Fruit fly (Drosophila melanogaster) whole organism, embryonic: Measurements from ENCODE around the gene SKIP.

Source experiments
- CG1024 ChIP-seq: fragments of 200-800 bp; sonication (Bioruptor generic); IDR thresholded peaks from 2 replicates; pipeline ENCODE4 v1.3.6; 2022; ENCODE audit warnings: missing biosample characterization, missing genetic modification characterization
- CG10462 ChIP-seq: fragments of 200-800 bp; sonication (Bioruptor generic); optimal IDR thresholded peaks from 2 replicates; lab custom pipeline; 2016; ENCODE audit warnings: missing biosample characterization, missing genetic modification characterization
- CG13424 ChIP-seq: fragments of 200-800 bp; sonication (Bioruptor generic); optimal IDR thresholded peaks from 2 replicates; lab custom pipeline; 2019; ENCODE audit warnings: missing biosample characterization, mild to moderate bottlenecking, missing genetic modification characterization, moderate library complexity
- CG14860 ChIP-seq: fragments of 200-800 bp; sonication (Bioruptor generic); IDR thresholded peaks from 3 replicates; pipeline ENCODE4 v1.3.6; 2022; ENCODE audit warnings: missing biosample characterization, missing genetic modification characterization; ENCODE audit not compliant: partially characterized antibody
- CG15011 ChIP-seq: fragments of 200-800 bp; sonication (Bioruptor generic); optimal IDR thresholded peaks from 3 replicates; lab custom pipeline; 2018; ENCODE audit warnings: missing biosample characterization, mild to moderate bottlenecking, missing genetic modification characterization
- CG1603 ChIP-seq: fragments of 200-800 bp; sonication (Bioruptor generic); optimal IDR thresholded peaks from 2 replicates; lab custom pipeline; 2019; ENCODE audit warnings: missing biosample characterization, mild to moderate bottlenecking, missing genetic modification characterization, moderate library complexity
- CG1647 ChIP-seq: fragments of 200-800 bp; sonication (Bioruptor generic); optimal IDR thresholded peaks from 3 replicates; lab custom pipeline; 2016; ENCODE audit warnings: missing biosample characterization, missing genetic modification characterization
- CG31388 ChIP-seq: fragments of 200-800 bp; sonication (Bioruptor generic); optimal IDR thresholded peaks from 2 replicates; lab custom pipeline; 2016; ENCODE audit warnings: missing biosample characterization, missing genetic modification characterization
- CG3281 ChIP-seq: fragments of 200-800 bp; sonication (Bioruptor generic); optimal IDR thresholded peaks from 3 replicates; lab custom pipeline; 2017; ENCODE audit warnings: missing biosample characterization, mild to moderate bottlenecking, missing genetic modification characterization
- CG3726 ChIP-seq: fragments of 200-800 bp; sonication (Bioruptor generic); IDR thresholded peaks from 3 replicates; pipeline ENCODE4, ENCODE4 v1.3.6; 2022; ENCODE audit warnings: missing biosample characterization, missing genetic modification characterization
- CG4707 ChIP-seq: fragments of 200-800 bp; sonication (Bioruptor generic); optimal IDR thresholded peaks from 2 replicates; lab custom pipeline; 2018; ENCODE audit warnings: missing biosample characterization, mild to moderate bottlenecking, missing genetic modification characterization, moderate library complexity
- CG6175 ChIP-seq: fragments of 200-800 bp; sonication (Bioruptor generic); IDR thresholded peaks from 3 replicates; pipeline ENCODE4 v1.3.6; 2022; ENCODE audit warnings: missing biosample characterization, missing genetic modification characterization
- CG6654 ChIP-seq: fragments of 200-800 bp; sonication (Bioruptor generic); optimal IDR thresholded peaks from 2 replicates; lab custom pipeline; 2017; ENCODE audit warnings: missing biosample characterization, mild to moderate bottlenecking, missing genetic modification characterization
- CG7271 ChIP-seq: fragments of 200-800 bp; sonication (Bioruptor generic); optimal IDR thresholded peaks from 2 replicates; lab custom pipeline; 2018; ENCODE audit warnings: missing biosample characterization, mild to moderate bottlenecking, missing genetic modification characterization, moderate library complexity
- CG7372 ChIP-seq: fragments of 200-800 bp; sonication (Bioruptor generic); IDR thresholded peaks from 2 replicates; pipeline ENCODE4 v1.3.6; 2022; ENCODE audit warnings: missing biosample characterization, missing genetic modification characterization
- CG7963 ChIP-seq: fragments of 200-800 bp; sonication (Bioruptor generic); IDR thresholded peaks from 3 replicates; pipeline ENCODE4 v1.3.6; 2022; ENCODE audit warnings: missing biosample characterization, missing genetic modification characterization; ENCODE audit not compliant: partially characterized antibody
- CG8765 ChIP-seq: fragments of 200-800 bp; sonication (Bioruptor generic); IDR thresholded peaks from 2 replicates; pipeline ENCODE4 v1.3.6; 2022; ENCODE audit warnings: missing biosample characterization, missing genetic modification characterization
- CG9609 ChIP-seq: fragments of 200-800 bp; sonication (Bioruptor generic); optimal IDR thresholded peaks from 3 replicates; lab custom pipeline; 2016; ENCODE audit warnings: missing biosample characterization, missing genetic modification characterization
- CkIIα-i1 ChIP-seq: fragments of 200-800 bp; sonication (Bioruptor generic); IDR thresholded peaks from 2 replicates; pipeline ENCODE4 v1.3.6; 2022; ENCODE audit warnings: missing biosample characterization, missing genetic modification characterization
- Dek ChIP-seq: fragments of 200-800 bp; sonication (Bioruptor generic); optimal IDR thresholded peaks from 3 replicates; lab custom pipeline; 2019; ENCODE audit warnings: missing biosample characterization, mild to moderate bottlenecking, missing genetic modification characterization, moderate library complexity
- Ets97D ChIP-seq: fragments of 200-800 bp; sonication (Bioruptor generic); optimal IDR thresholded peaks from 3 replicates; lab custom pipeline; 2016; ENCODE audit warnings: missing biosample characterization, missing genetic modification characterization
- H15 ChIP-seq: fragments of 200-800 bp; sonication (Bioruptor generic); IDR thresholded peaks from 3 replicates; pipeline ENCODE4 v1.3.6; 2022; ENCODE audit warnings: missing biosample characterization, missing genetic modification characterization
- HLH3B ChIP-seq: fragments of 200-800 bp; sonication (Bioruptor generic); IDR thresholded peaks from 2 replicates; pipeline ENCODE4 v1.3.6; 2022; ENCODE audit warnings: missing biosample characterization, missing genetic modification characterization
- HLH4C ChIP-seq: fragments of 200-800 bp; sonication (Bioruptor generic); IDR thresholded peaks from 3 replicates; pipeline ENCODE4 v1.3.6; 2022; ENCODE audit warnings: missing biosample characterization, missing genetic modification characterization; ENCODE audit not compliant: partially characterized antibody
- Hr39 ChIP-seq: fragments of >200 bp; optimal IDR thresholded peaks from 2 replicates; lab custom pipeline; 2017
- Hsf ChIP-seq: fragments of 200-800 bp; sonication (Bioruptor generic); optimal IDR thresholded peaks from 3 replicates; lab custom pipeline; 2016; ENCODE audit warnings: missing biosample characterization, missing genetic modification characterization
- Jarid2 ChIP-seq: fragments of 200-800 bp; sonication (Bioruptor generic); optimal IDR thresholded peaks from 3 replicates; lab custom pipeline; 2017; ENCODE audit warnings: mild to moderate bottlenecking, missing biosample characterization, missing genetic modification reagents, missing genetic modification characterization
- Kr ChIP-seq: fragments of 200-800 bp; sonication (Bioruptor generic); optimal IDR thresholded peaks from 2 replicates; lab custom pipeline; 2017; ENCODE audit warnings: missing biosample characterization, mild to moderate bottlenecking, missing genetic modification characterization
- Lpt ChIP-seq: fragments of >200 bp; optimal IDR thresholded peaks from 2 replicates; lab custom pipeline; 2018; ENCODE audit warnings: missing biosample characterization, missing genetic modification characterization
- Max ChIP-seq: fragments of 200-800 bp; sonication (Bioruptor generic); optimal IDR thresholded peaks from 2 replicates; lab custom pipeline; 2016; ENCODE audit warnings: missing biosample characterization, mild to moderate bottlenecking, missing genetic modification characterization
- Mes4 ChIP-seq: fragments of 200-800 bp; sonication (Bioruptor generic); optimal IDR thresholded peaks from 2 replicates; lab custom pipeline; 2016; ENCODE audit warnings: missing biosample characterization, missing genetic modification characterization
- Nf-YA ChIP-seq: fragments of 200-800 bp; sonication (Bioruptor generic); IDR thresholded peaks from 2 replicates; pipeline ENCODE4 v1.3.6; 2022; ENCODE audit warnings: missing biosample characterization, missing genetic modification characterization
- Ravus ChIP-seq: fragments of 200-800 bp; sonication (Bioruptor generic); IDR thresholded peaks from 2 replicates; pipeline ENCODE4 v1.3.6; 2022; ENCODE audit warnings: missing biosample characterization, missing genetic modification characterization
- ab ChIP-seq: fragments of 200-800 bp; sonication (Bioruptor generic); optimal IDR thresholded peaks from 2 replicates; lab custom pipeline; 2016; ENCODE audit warnings: missing biosample characterization, missing genetic modification characterization
- caup ChIP-seq: fragments of 200-800 bp; sonication (Bioruptor generic); optimal IDR thresholded peaks from 3 replicates; lab custom pipeline; 2017; ENCODE audit warnings: missing biosample characterization, mild to moderate bottlenecking, missing genetic modification characterization, moderate library complexity; ENCODE audit not compliant: severe bottlenecking
- dmrt11E ChIP-seq: fragments of 200-800 bp; sonication (Bioruptor generic); optimal IDR thresholded peaks from 3 replicates; lab custom pipeline; 2018; ENCODE audit warnings: missing biosample characterization, mild to moderate bottlenecking, missing genetic modification characterization, moderate library complexity
- dmrt99B ChIP-seq: fragments of 200-800 bp; sonication (Bioruptor generic); optimal IDR thresholded peaks from 2 replicates; lab custom pipeline; 2018; ENCODE audit warnings: missing biosample characterization, mild to moderate bottlenecking, missing genetic modification characterization, moderate library complexity
- gce ChIP-seq: fragments of 200-800 bp; sonication (Bioruptor generic); IDR thresholded peaks from 3 replicates; pipeline ENCODE4 v1.3.6; 2022; ENCODE audit warnings: missing biosample characterization, missing genetic modification characterization
- grn ChIP-seq: fragments of 200-800 bp; sonication (Bioruptor generic); optimal IDR thresholded peaks from 3 replicates; lab custom pipeline; 2017; ENCODE audit warnings: missing biosample characterization, missing genetic modification characterization
- inv ChIP-seq: fragments of 200-800 bp; sonication (Bioruptor generic); IDR thresholded peaks from 2 replicates; pipeline ENCODE4 v1.3.6; 2022; ENCODE audit warnings: missing biosample characterization, missing genetic modification characterization; ENCODE audit not compliant: partially characterized antibody
- ken ChIP-seq: fragments of 200-800 bp; sonication (Bioruptor generic); IDR thresholded peaks from 3 replicates; pipeline ENCODE4 v1.3.6; 2022; ENCODE audit warnings: missing biosample characterization, missing genetic modification characterization
- mam ChIP-seq: fragments of 200-800 bp; sonication (Bioruptor generic); optimal IDR thresholded peaks from 3 replicates; lab custom pipeline; 2016; ENCODE audit warnings: missing biosample characterization, missing genetic modification characterization
- nom ChIP-seq: fragments of 200-800 bp; sonication (Bioruptor generic); optimal IDR thresholded peaks from 2 replicates; lab custom pipeline; 2017; ENCODE audit warnings: missing biosample characterization, missing genetic modification characterization, mild to moderate bottlenecking, moderate library complexity, missing genetic modification reagents
- phol ChIP-seq: fragments of 200-800 bp; sonication (Bioruptor generic); optimal IDR thresholded peaks from 3 replicates; lab custom pipeline; 2018; ENCODE audit warnings: missing biosample characterization, mild to moderate bottlenecking, missing genetic modification characterization, moderate library complexity
- run ChIP-seq: fragments of 200-800 bp; sonication (Bioruptor generic); optimal IDR thresholded peaks from 3 replicates; lab custom pipeline; 2018; ENCODE audit warnings: missing biosample characterization, mild to moderate bottlenecking, missing genetic modification characterization
- sens ChIP-seq: fragments of 200-800 bp; sonication (Bioruptor generic); peaks from one replicate; lab custom pipeline; 2016; ENCODE audit warnings: missing biosample characterization, missing genetic modification characterization
- so ChIP-seq: fragments of 200-800 bp; sonication (Bioruptor generic); IDR thresholded peaks from 3 replicates; pipeline ENCODE4 v1.3.6; 2022; ENCODE audit warnings: missing biosample characterization, missing genetic modification characterization
- tio ChIP-seq: fragments of 200-800 bp; sonication (Bioruptor generic); optimal IDR thresholded peaks from 2 replicates; lab custom pipeline; 2017; ENCODE audit warnings: missing biosample characterization, missing genetic modification characterization, inconsistent platforms
- tna ChIP-seq: fragments of 200-800 bp; sonication (Bioruptor generic); IDR thresholded peaks from 2 replicates; pipeline ENCODE4 v1.3.6; 2022; ENCODE audit warnings: missing biosample characterization, missing genetic modification characterization; ENCODE audit not compliant: partially characterized antibody
- unc-4 ChIP-seq: fragments of 200-800 bp; sonication (Bioruptor generic); IDR thresholded peaks from 2 replicates; pipeline ENCODE4 v1.3.6; 2022; ENCODE audit warnings: missing biosample characterization, missing genetic modification characterization; ENCODE audit not compliant: partially characterized antibody
- zfh2 ChIP-seq: fragments of 200-800 bp; sonication (Bioruptor generic); optimal IDR thresholded peaks from 2 replicates; lab custom pipeline; 2016; ENCODE audit warnings: missing biosample characterization, missing genetic modification characterization

SKIP gene

dm6 chr3R:22139113-22139512, 5.5 kb downstream of the SKIP start (continued):
- no peak for TF ChIP-seq Dek
- peak; percentile 51; the same call in 1 of the 2 replicates for TF ChIP-seq Nf-YA (GFP tag; lab: Robert Waterston, UW)
- TF ChIP-seq run (tag; lab: Kevin White, UChicago) = no peak
- no peak for TF ChIP-seq CG7963
- TF ChIP-seq Kr = no peak
- TF ChIP-seq so (GFP tag; lab: Robert Waterston, UW) = peak; percentile 56; the same call in 1 of the 3 replicates
- no peak; the same call in 1 of the 2 replicates for TF ChIP-seq Ravus
- TF ChIP-seq CG1603 (tag; lab: Kevin White, UChicago) = peak; percentile 91
- no peak for TF ChIP-seq CkIIα-i1 (GFP tag; lab: Robert Waterston, UW)
- peak; percentile 59 for TF ChIP-seq nom
- TF ChIP-seq CG15011 (GFP tag; lab: Kevin White, UChicago) = peak; percentile 17
- peak; percentile 48; the same call in 1 of the 3 replicates for TF ChIP-seq H15 (GFP tag; lab: Robert Waterston, UW)
- TF ChIP-seq gce (GFP tag; lab: Robert Waterston, UW) = no peak; the same call in 2 of the 3 replicates
- peak; percentile 67; the same call in 2 of the 3 replicates for TF ChIP-seq CG3726 (GFP tag; lab: Robert Waterston, UW)
- TF ChIP-seq CG4707 = peak; percentile 37
- peak; percentile 79 for TF ChIP-seq dmrt99B (tag; lab: Kevin White, UChicago)
- TF ChIP-seq CG6654 (GFP tag; lab: Kevin White, UChicago) = peak; percentile 16
- TF ChIP-seq Max = peak; percentile 52
- no peak for TF ChIP-seq unc-4 (GFP tag; lab: Robert Waterston, UW)
- TF ChIP-seq caup (GFP tag; lab: Kevin White, UChicago) = peak; percentile 72
- peak; percentile 36 for TF ChIP-seq CG1647
- TF ChIP-seq HLH4C (GFP tag; lab: Robert Waterston, UW) = no peak
- no peak for TF ChIP-seq Hr39 (lab: Kevin White, UChicago)
- peak; percentile 75 for TF ChIP-seq phol (tag; lab: Kevin White, UChicago)
- TF ChIP-seq tio (GFP tag; lab: Kevin White, UChicago) = peak; percentile 64
- no peak for TF ChIP-seq Ets97D (GFP tag; lab: Kevin White, UChicago)
- TF ChIP-seq Hsf (GFP tag; lab: Kevin White, UChicago) = peak; percentile 59
- TF ChIP-seq CG9609 (GFP tag; lab: Kevin White, UChicago) = peak; percentile 63
- TF ChIP-seq sens (GFP tag; lab: Kevin White, UChicago) = peak; percentile 92
- TF ChIP-seq CG31388 (GFP tag; lab: Kevin White, UChicago) = no peak
- TF ChIP-seq Mes4 = peak; percentile 20
- no peak for TF ChIP-seq CG14860 (GFP tag; lab: Robert Waterston, UW)
- TF ChIP-seq CG7372 (GFP tag; lab: Robert Waterston, UW) = no peak
- TF ChIP-seq CG1024 (GFP tag; lab: Robert Waterston, UW) = peak; percentile 79
- no peak for TF ChIP-seq grn (GFP tag; lab: Kevin White, UChicago)
- no peak for TF ChIP-seq inv
- peak; percentile 85 for TF ChIP-seq dmrt11E (tag; lab: Kevin White, UChicago)
- no peak for TF ChIP-seq tna (GFP tag; lab: Robert Waterston, UW)
- TF ChIP-seq CG13424 = peak; percentile 31
- peak; percentile 59; the same call in 1 of the 2 replicates for TF ChIP-seq HLH3B
- peak; percentile 65 for TF ChIP-seq CG8765 (GFP tag; lab: Robert Waterston, UW)
- peak; percentile 11 for TF ChIP-seq CG7271 (tag; lab: Kevin White, UChicago)
- TF ChIP-seq Lpt (GFP tag; lab: Kevin White, UChicago) = no peak
- 0 out of 3 replicates have a peak, but pooled peaks have one; percentile 14 for TF ChIP-seq CG6175 (GFP tag; lab: Robert Waterston, UW)
- TF ChIP-seq ken (GFP tag; lab: Robert Waterston, UW) = peak; percentile 77; the same call in 2 of the 3 replicates
- TF ChIP-seq mam = peak; percentile 11
- TF ChIP-seq zfh2 (GFP tag; lab: Kevin White, UChicago) = no peak
- TF ChIP-seq CG10462 = peak; percentile 54
- peak; percentile 53 for TF ChIP-seq CG3281 (GFP tag; lab: Kevin White, UChicago)
- no peak for TF ChIP-seq ab (GFP tag; lab: Kevin White, UChicago)
- no peak for TF ChIP-seq Jarid2
